Fruit fly (Drosophila melanogaster): ENCODE results near the gene S.

Gene S

DNA sequence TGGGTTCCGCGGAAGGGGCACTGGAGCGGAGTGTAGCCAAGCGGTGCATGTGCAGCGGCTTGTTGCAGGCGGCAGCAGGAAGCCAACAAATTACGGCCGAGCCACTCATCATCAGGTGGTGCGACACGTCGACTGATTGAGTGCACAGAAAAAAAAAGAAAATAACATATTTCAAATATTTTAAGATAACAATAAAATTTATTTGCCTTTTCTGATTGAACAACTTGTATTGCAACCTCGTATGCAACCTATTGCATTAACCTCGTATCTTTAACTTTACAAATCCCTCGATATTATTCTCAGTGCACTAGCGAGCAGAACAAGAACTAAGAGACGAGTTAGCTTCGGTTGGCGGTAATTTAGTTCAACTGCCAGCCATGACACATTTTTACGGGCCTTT, 7.3 kb downstream of the S start (continued):
- no peak for TF ChIP-seq Scr (GFP tag; IDR thresholded peaks at IDR 0.05; ENCODE audit: partially characterized antibody)
- TF ChIP-seq wek (GFP tag; optimal IDR thresholded peaks at IDR 0.05): no peak
- TF ChIP-seq CG18599 (GFP tag; optimal IDR thresholded peaks at IDR 0.05): peak; percentile 29
- TF ChIP-seq ara (GFP tag; IDR thresholded peaks at IDR 0.05): no peak
- no peak for TF ChIP-seq CG3838 (GFP tag; optimal IDR thresholded peaks at IDR 0.05)
- no peak for TF ChIP-seq CG4328 (GFP tag; optimal IDR thresholded peaks at IDR 0.05)
- no peak for TF ChIP-seq Taf1 (GFP tag; IDR thresholded peaks at IDR 0.05)
- TF ChIP-seq CG4404 (GFP tag; IDR thresholded peaks at IDR 0.05): no peak
- peak; percentile 3 for TF ChIP-seq CG5245 (GFP tag; optimal IDR thresholded peaks at IDR 0.05)
- TF ChIP-seq gro (GFP tag; optimal IDR thresholded peaks at IDR 0.05): no peak
- TF ChIP-seq tll (GFP tag; optimal IDR thresholded peaks at IDR 0.05): no peak
- no peak for TF ChIP-seq HLHmδ (GFP tag; optimal IDR thresholded peaks at IDR 0.05)
- no peak for TF ChIP-seq Atf6 (GFP tag; IDR thresholded peaks at IDR 0.05)
- no peak for TF ChIP-seq CG7745 (tag; optimal IDR thresholded peaks at IDR 0.05)
- no peak for TF ChIP-seq Sry-δ (GFP tag; optimal IDR thresholded peaks at IDR 0.05)
- TF ChIP-seq CG4854 (GFP tag; optimal IDR thresholded peaks at IDR 0.05): no peak
- TF ChIP-seq CG8281 (tag; optimal IDR thresholded peaks at IDR 0.05): no peak
- TF ChIP-seq Antp (GFP tag; optimal IDR thresholded peaks at IDR 0.05): no peak
- TF ChIP-seq vvl (GFP tag; IDR thresholded peaks at IDR 0.05): peak; percentile 29; the same call in 1 of the 2 replicates
- TF ChIP-seq org-1 (GFP tag; optimal IDR thresholded peaks at IDR 0.05): no peak
- TF ChIP-seq Opbp (GFP tag; IDR thresholded peaks at IDR 0.05; ENCODE audit: partially characterized antibody): no peak
- no peak for TF ChIP-seq cas (GFP tag; IDR thresholded peaks at IDR 0.05)
- no peak for TF ChIP-seq Mes4 (GFP tag; optimal IDR thresholded peaks at IDR 0.05)
- TF ChIP-seq Asciz (GFP tag; optimal IDR thresholded peaks at IDR 0.05): peak; percentile 6
- TF ChIP-seq Bteb2 (GFP tag; optimal IDR thresholded peaks at IDR 0.05): no peak
- no peak for TF ChIP-seq CG12769 (tag; optimal IDR thresholded peaks at IDR 0.05)
- TF ChIP-seq CG4820 (GFP tag; optimal IDR thresholded peaks at IDR 0.05): peak; percentile 35
- TF ChIP-seq NK7.1 (GFP tag; optimal IDR thresholded peaks at IDR 0.05): no peak
- no peak for TF ChIP-seq danr (GFP tag; IDR thresholded peaks at IDR 0.05)
- TF ChIP-seq CG1602 (GFP tag; optimal IDR thresholded peaks at IDR 0.05): no peak
- TF ChIP-seq CG11560 (tag; IDR thresholded peaks at IDR 0.05): no peak
- TF ChIP-seq gcm (GFP tag; optimal IDR thresholded peaks at IDR 0.05): peak; percentile 27
- no peak for TF ChIP-seq Kr (GFP tag; optimal IDR thresholded peaks at IDR 0.05)
- TF ChIP-seq row (GFP tag; IDR thresholded peaks at IDR 0.05): peak; percentile 37; the same call in 2 of the 3 replicates
- TF ChIP-seq Neu2 (GFP tag; optimal IDR thresholded peaks at IDR 0.05; ENCODE audit: borderline replicate concordance): no peak
- peak; percentile 39 for TF ChIP-seq CG7839 (tag; optimal IDR thresholded peaks at IDR 0.05)
- peak; percentile 41 for TF ChIP-seq Sox102F (GFP tag; optimal IDR thresholded peaks at IDR 0.05)
- TF ChIP-seq CG15601 (tag; optimal IDR thresholded peaks at IDR 0.05): peak; percentile 32
- no peak for TF ChIP-seq CG17385 (GFP tag; optimal IDR thresholded peaks at IDR 0.05)
- TF ChIP-seq sr (GFP tag; IDR thresholded peaks at IDR 0.05): no peak
- no peak for TF ChIP-seq CG1233 (GFP tag; optimal IDR thresholded peaks at IDR 0.05)
- no peak for TF ChIP-seq tup (GFP tag; optimal IDR thresholded peaks at IDR 0.05)
- TF ChIP-seq inv (GFP tag; IDR thresholded peaks at IDR 0.05; ENCODE audit: partially characterized antibody): no peak
- no peak for TF ChIP-seq Nf-YB (GFP tag; optimal IDR thresholded peaks at IDR 0.05)
- TF ChIP-seq CG4360 (GFP tag; IDR thresholded peaks at IDR 0.05): no peak
- TF ChIP-seq Elba2 (GFP tag; optimal IDR thresholded peaks at IDR 0.05): no peak
- no peak for TF ChIP-seq ftz-f1 (GFP tag; optimal IDR thresholded peaks at IDR 0.05)
- no peak for TF ChIP-seq CG1024 (GFP tag; IDR thresholded peaks at IDR 0.05)
- no peak for TF ChIP-seq corto (GFP tag; optimal IDR thresholded peaks at IDR 0.05)
- no peak for TF ChIP-seq TFAM (GFP tag; optimal IDR thresholded peaks at IDR 0.05)
- no peak for TF ChIP-seq CrebB (tag; optimal IDR thresholded peaks at IDR 0.05)
